Fruit fly (Drosophila melanogaster): ENCODE measurements around the gene CG3939.
A peak's percentile ranks its signal among the peaks of the same experiment; 100 is the strongest.

CG3939 gene

DNA sequence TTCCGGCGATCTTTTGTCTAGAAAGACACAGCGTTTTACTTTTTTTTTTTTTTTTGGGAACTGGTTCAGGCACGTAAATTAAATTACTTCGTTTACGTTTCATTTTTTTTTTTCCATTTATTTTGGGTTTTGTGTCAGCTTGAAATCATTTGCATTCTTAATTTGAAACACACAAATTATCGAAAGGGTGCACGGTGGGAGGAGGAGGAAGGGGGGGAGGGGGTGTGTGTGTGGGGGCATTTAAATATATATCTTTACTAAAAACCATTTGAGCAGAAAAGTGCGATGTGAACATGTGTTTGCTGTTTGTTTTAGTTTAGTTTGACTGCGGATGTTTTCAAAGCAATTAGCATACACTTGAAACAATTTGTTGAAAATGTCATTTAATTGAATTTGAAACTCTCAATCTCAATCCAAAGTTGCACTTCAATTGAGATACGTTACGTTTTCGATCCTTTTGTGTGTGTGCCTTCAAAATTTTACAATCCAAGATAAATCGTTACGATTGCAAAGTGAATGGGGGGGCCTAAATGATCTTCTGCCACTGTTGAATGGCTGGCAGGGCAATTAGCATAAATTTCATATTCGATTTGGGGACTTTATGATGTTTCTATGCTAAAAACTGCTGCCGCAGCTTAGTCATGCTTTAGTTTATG is 17.6 kb upstream of the CG3939 start (continued):
- TF ChIP-seq MTF-1 (GFP tag; optimal IDR thresholded peaks at IDR 0.05; ENCODE audit: borderline replicate concordance) (no peak), CG17829 (tag; optimal IDR thresholded peaks at IDR 0.05) (no peak), CG34224 (GFP tag; IDR thresholded peaks at IDR 0.05; ENCODE audit: partially characterized antibody) (no peak), disco-r (GFP tag; optimal IDR thresholded peaks at IDR 0.05) (no peak), CG12769 (tag; optimal IDR thresholded peaks at IDR 0.05) (peak; percentile 73), CG13624 (GFP tag; optimal IDR thresholded peaks at IDR 0.05) (no peak), ERR (GFP tag; optimal IDR thresholded peaks at IDR 0.05) (no peak), CG7839 (tag; optimal IDR thresholded peaks at IDR 0.05) (peak; percentile 43), gem (tag; optimal IDR thresholded peaks at IDR 0.05) (peak; percentile 58), Bdp1 (GFP tag; optimal IDR thresholded peaks at IDR 0.05) (no peak), CG14710 (tag; optimal IDR thresholded peaks at IDR 0.05) (no peak), cas (GFP tag; IDR thresholded peaks at IDR 0.05) (0 out of 2 replicates have a peak, but pooled peaks have one; percentile 25), kay (GFP tag; optimal IDR thresholded peaks at IDR 0.05) (no peak), CG7271 (tag; optimal IDR thresholded peaks at IDR 0.05) (no peak), Dref (GFP tag; IDR thresholded peaks at IDR 0.05) (no peak), pros (GFP tag; optimal IDR thresholded peaks at IDR 0.05) (no peak), chn (GFP tag; optimal IDR thresholded peaks at IDR 0.05) (no peak), eyg (GFP tag; optimal IDR thresholded peaks at IDR 0.05) (no peak), CG3847 (GFP tag; IDR thresholded peaks at IDR 0.05) (peak; percentile 41; the same call in 1 of the 2 replicates), lbe (GFP tag; optimal IDR thresholded peaks at IDR 0.05) (no peak), Bteb2 (GFP tag; optimal IDR thresholded peaks at IDR 0.05) (no peak), CG10209 (GFP tag; optimal IDR thresholded peaks at IDR 0.05) (no peak), CG15514 (GFP tag; optimal IDR thresholded peaks at IDR 0.05) (peak; percentile 5), CG10366 (GFP tag; IDR thresholded peaks at IDR 0.05) (no peak), chinmo (GFP tag; IDR thresholded peaks at IDR 0.05; ENCODE audit: partially characterized antibody) (0 out of 4 replicates have a peak, but pooled peaks have one; percentile 22), Hr51 (GFP tag; optimal IDR thresholded peaks at IDR 0.05) (peak in 1 of 2 experiments; percentile 42), CG34422 (GFP tag; IDR thresholded peaks at IDR 0.05) (0 out of 3 replicates have a peak, but pooled peaks have one; percentile 33), kah (GFP tag; optimal IDR thresholded peaks at IDR 0.05) (no peak), zen (tag; optimal IDR thresholded peaks at IDR 0.05) (no peak), Mad (GFP tag; optimal IDR thresholded peaks at IDR 0.05) (no peak), CG8765 (GFP tag; IDR thresholded peaks at IDR 0.05) (no peak), slbo (GFP tag; IDR thresholded peaks at IDR 0.05) (peak; percentile 65), CG3407 (GFP tag; optimal IDR thresholded peaks at IDR 0.05) (no peak), Max (GFP tag; optimal IDR thresholded peaks at IDR 0.05) (no peak), sr (GFP tag; IDR thresholded peaks at IDR 0.05) (no peak), aop (GFP tag; IDR thresholded peaks at IDR 0.05) (no peak), CG8290 (GFP tag; optimal IDR thresholded peaks at IDR 0.05) (no peak), CG8290 (tag; optimal IDR thresholded peaks at IDR 0.05) (peak in 1 of 2 experiments; percentile 66), CG6689 (GFP tag; IDR thresholded peaks at IDR 0.05) (no peak; the same call in 1 of the 2 replicates), nerfin-2 (GFP tag; IDR thresholded peaks at IDR 0.05; ENCODE audit: partially characterized antibody) (no peak), ewg (GFP tag; optimal IDR thresholded peaks at IDR 0.05) (no peak), cwo (GFP tag; optimal IDR thresholded peaks at IDR 0.05) (no peak), HHEX (GFP tag; optimal IDR thresholded peaks at IDR 0.05) (peak; percentile 23), grau (tag; optimal IDR thresholded peaks at IDR 0.05) (peak; percentile 37), btn (GFP tag; optimal IDR thresholded peaks at IDR 0.05) (no peak), NFAT (GFP tag; IDR thresholded peaks at IDR 0.05) (no peak), CG12155 (GFP tag; optimal IDR thresholded peaks at IDR 0.05) (no peak), CrebB (tag; optimal IDR thresholded peaks at IDR 0.05) (no peak), Poxn (GFP tag; IDR thresholded peaks at IDR 0.05) (no peak), CG10462 (GFP tag; optimal IDR thresholded peaks at IDR 0.05) (no peak)
